Fruit fly (Drosophila melanogaster) whole organism, embryonic: ENCODE results near the gene ppk.

ENCODE experiments used
- BEAF-32 ChIP-seq: fragments of 200-800 bp; sonication (Bioruptor generic); optimal IDR thresholded peaks from 3 replicates; lab custom pipeline; 2017; ENCODE audit warnings: missing biosample characterization, missing genetic modification characterization, mild to moderate bottlenecking, moderate library complexity, missing genetic modification reagents
- CG10565 ChIP-seq: fragments of 200-800 bp; sonication (Bioruptor generic); optimal IDR thresholded peaks from 3 replicates; lab custom pipeline; 2016; ENCODE audit warnings: missing biosample characterization, mild to moderate bottlenecking, missing genetic modification characterization
- CG11695 ChIP-seq: fragments of 200-800 bp; sonication (Bioruptor generic); IDR thresholded peaks from 3 replicates; pipeline ENCODE4 v1.3.6; 2022; ENCODE audit warnings: missing biosample characterization, missing genetic modification characterization
- CG12155 ChIP-seq: fragments of 200-800 bp; sonication (Bioruptor generic); optimal IDR thresholded peaks from 3 replicates; lab custom pipeline; 2016; ENCODE audit warnings: missing biosample characterization, missing genetic modification characterization
- CG12769 ChIP-seq: fragments of 200-800 bp; sonication (Bioruptor generic); optimal IDR thresholded peaks from 2 replicates; lab custom pipeline; 2019; ENCODE audit warnings: missing biosample characterization, mild to moderate bottlenecking, missing genetic modification characterization, moderate library complexity
- CG15696 ChIP-seq: fragments of 200-800 bp; sonication (Bioruptor generic); optimal IDR thresholded peaks from 2 replicates; lab custom pipeline; 2019; ENCODE audit warnings: missing biosample characterization, mild to moderate bottlenecking, missing genetic modification characterization, moderate library complexity
- CG1647 ChIP-seq: fragments of 200-800 bp; sonication (Bioruptor generic); optimal IDR thresholded peaks from 3 replicates; lab custom pipeline; 2016; ENCODE audit warnings: missing biosample characterization, missing genetic modification characterization
- CG17359 ChIP-seq: fragments of 200-800 bp; sonication (Bioruptor generic); optimal IDR thresholded peaks from 3 replicates; lab custom pipeline; 2018; ENCODE audit warnings: missing biosample characterization, mild to moderate bottlenecking, missing genetic modification characterization, moderate library complexity
- CG17612 ChIP-seq: fragments of 200-800 bp; sonication (Bioruptor generic); IDR thresholded peaks from 2 replicates; pipeline ENCODE4 v1.3.6; 2022; ENCODE audit warnings: missing biosample characterization, missing genetic modification characterization
- CG2199 ChIP-seq: fragments of 200-800 bp; sonication (Bioruptor generic); IDR thresholded peaks from 3 replicates; pipeline ENCODE4 v1.3.6; 2022; ENCODE audit warnings: missing biosample characterization, missing genetic modification characterization
- CG30020 ChIP-seq: fragments of 200-800 bp; optimal IDR thresholded peaks from 2 replicates; lab custom pipeline; 2019; ENCODE audit warnings: missing biosample characterization, mild to moderate bottlenecking, missing genetic modification characterization, moderate library complexity
- CG31388 ChIP-seq: fragments of 200-800 bp; sonication (Bioruptor generic); optimal IDR thresholded peaks from 2 replicates; lab custom pipeline; 2016; ENCODE audit warnings: missing biosample characterization, missing genetic modification characterization
- CG31441 ChIP-seq: fragments of 200-800 bp; sonication (Bioruptor generic); IDR thresholded peaks from 2 replicates; pipeline ENCODE4 v1.3.6; 2022; ENCODE audit warnings: missing biosample characterization, missing genetic modification characterization
- CG33557 ChIP-seq: fragments of 200-800 bp; sonication (Bioruptor generic); optimal IDR thresholded peaks from 2 replicates; lab custom pipeline; 2019; ENCODE audit warnings: missing biosample characterization, mild to moderate bottlenecking, missing genetic modification characterization, moderate library complexity
- CG3847 ChIP-seq: fragments of 200-800 bp; sonication (Bioruptor generic); IDR thresholded peaks from 2 replicates; pipeline ENCODE4 v1.3.6; 2022; ENCODE audit warnings: missing biosample characterization, missing genetic modification characterization
- CG5953 ChIP-seq: fragments of 200-800 bp; sonication (Bioruptor generic); IDR thresholded peaks from 2 replicates; pipeline ENCODE4 v1.3.6; 2022; ENCODE audit warnings: missing biosample characterization, missing genetic modification characterization
- Fer1 ChIP-seq: fragments of 200-800 bp; sonication (Bioruptor generic); optimal IDR thresholded peaks from 2 replicates; lab custom pipeline; 2017; ENCODE audit warnings: missing biosample characterization, mild to moderate bottlenecking, missing genetic modification characterization
- H2.0 ChIP-seq: fragments of 200-800 bp; sonication (Bioruptor generic); IDR thresholded peaks from 2 replicates; pipeline ENCODE4 v1.3.6; 2022; ENCODE audit warnings: missing biosample characterization, missing genetic modification characterization
- HLH3B ChIP-seq: fragments of 200-800 bp; sonication (Bioruptor generic); IDR thresholded peaks from 2 replicates; pipeline ENCODE4 v1.3.6; 2022; ENCODE audit warnings: missing biosample characterization, missing genetic modification characterization
- HLHmδ ChIP-seq: fragments of 200-800 bp; sonication (Bioruptor generic); optimal IDR thresholded peaks from 2 replicates; lab custom pipeline; 2018; ENCODE audit warnings: missing biosample characterization, mild to moderate bottlenecking, missing genetic modification characterization, moderate library complexity
- Hmr ChIP-seq: fragments of 200-800 bp; sonication (Bioruptor generic); optimal IDR thresholded peaks from 3 replicates; lab custom pipeline; 2017; ENCODE audit warnings: mild to moderate bottlenecking, missing biosample characterization, missing genetic modification reagents, missing genetic modification characterization
- Hr39 ChIP-seq: fragments of >200 bp; optimal IDR thresholded peaks from 2 replicates; lab custom pipeline; 2017
- Kr ChIP-seq: fragments of 200-800 bp; sonication (Bioruptor generic); optimal IDR thresholded peaks from 2 replicates; lab custom pipeline; 2017; ENCODE audit warnings: missing biosample characterization, mild to moderate bottlenecking, missing genetic modification characterization
- Neu2 ChIP-seq: fragments of 200-800 bp; sonication (Bioruptor generic); optimal IDR thresholded peaks from 3 replicates; lab custom pipeline; 2016; ENCODE audit warnings: missing biosample characterization, missing genetic modification characterization, borderline replicate concordance
- Nf-YB ChIP-seq: fragments of 200-800 bp; sonication (Bioruptor generic); optimal IDR thresholded peaks from 3 replicates; lab custom pipeline; 2019; ENCODE audit warnings: missing biosample characterization, mild to moderate bottlenecking, missing genetic modification characterization, moderate library complexity
- Oli ChIP-seq: fragments of 200-800 bp; sonication (Bioruptor generic); optimal IDR thresholded peaks from 2 replicates; lab custom pipeline; 2018; ENCODE audit warnings: missing biosample characterization, mild to moderate bottlenecking, missing genetic modification characterization, moderate library complexity
- PHDP ChIP-seq: fragments of 200-800 bp; sonication (Bioruptor generic); optimal IDR thresholded peaks from 3 replicates; lab custom pipeline; 2018; ENCODE audit warnings: missing biosample characterization, mild to moderate bottlenecking, missing genetic modification characterization, moderate library complexity
- Xbp1 ChIP-seq: fragments of 200-800 bp; sonication (Bioruptor generic); optimal IDR thresholded peaks from 3 replicates; lab custom pipeline; 2016; ENCODE audit warnings: missing biosample characterization, mild to moderate bottlenecking, missing genetic modification characterization
- cato ChIP-seq: fragments of 200-800 bp; sonication (Bioruptor generic); optimal IDR thresholded peaks from 2 replicates; lab custom pipeline; 2016; ENCODE audit warnings: missing biosample characterization, missing genetic modification characterization, borderline replicate concordance
- da ChIP-seq: fragments of 200-800 bp; sonication (Bioruptor generic); optimal IDR thresholded peaks from 2 replicates; lab custom pipeline; 2016; ENCODE audit warnings: missing biosample characterization, missing genetic modification characterization
- dan ChIP-seq: fragments of 200-800 bp; sonication (Bioruptor generic); IDR thresholded peaks from 2 replicates; pipeline ENCODE4 v1.3.6; 2022; ENCODE audit warnings: missing biosample characterization, missing genetic modification characterization
- danr ChIP-seq: fragments of 200-800 bp; sonication (Bioruptor generic); IDR thresholded peaks from 2 replicates; pipeline ENCODE4 v1.3.6; 2022; ENCODE audit warnings: missing biosample characterization, missing genetic modification characterization
- disco-r ChIP-seq: fragments of 200-800 bp; sonication (Bioruptor generic); optimal IDR thresholded peaks from 2 replicates; lab custom pipeline; 2016; ENCODE audit warnings: missing biosample characterization, missing genetic modification characterization
- en ChIP-seq: fragments of 200-800 bp; sonication (Bioruptor generic); optimal IDR thresholded peaks from 2 replicates; lab custom pipeline; 2016; ENCODE audit warnings: missing biosample characterization, missing genetic modification characterization
- fd96Cb ChIP-seq: fragments of 200-800 bp; sonication (Bioruptor generic); optimal IDR thresholded peaks from 2 replicates; lab custom pipeline; 2018; ENCODE audit warnings: missing biosample characterization, mild to moderate bottlenecking, missing genetic modification characterization, moderate library complexity
- gcm ChIP-seq: fragments of 200-800 bp; sonication (Bioruptor generic); optimal IDR thresholded peaks from 2 replicates; lab custom pipeline; 2019; ENCODE audit warnings: missing biosample characterization, mild to moderate bottlenecking, missing genetic modification characterization, moderate library complexity
- gem ChIP-seq: fragments of 200-800 bp; sonication (Bioruptor generic); optimal IDR thresholded peaks from 2 replicates; lab custom pipeline; 2019; ENCODE audit warnings: missing biosample characterization, mild to moderate bottlenecking, missing genetic modification characterization, moderate library complexity
- gsb-n ChIP-seq: fragments of 200-800 bp; sonication (Bioruptor generic); optimal IDR thresholded peaks from 3 replicates; lab custom pipeline; 2018; ENCODE audit warnings: missing biosample characterization, mild to moderate bottlenecking, missing genetic modification characterization
- luna ChIP-seq: fragments of 200-800 bp; sonication (Bioruptor generic); optimal IDR thresholded peaks from 2 replicates; lab custom pipeline; 2016; ENCODE audit warnings: missing biosample characterization, missing genetic modification characterization
- nom ChIP-seq: fragments of 200-800 bp; sonication (Bioruptor generic); optimal IDR thresholded peaks from 2 replicates; lab custom pipeline; 2017; ENCODE audit warnings: missing biosample characterization, missing genetic modification characterization, mild to moderate bottlenecking, moderate library complexity, missing genetic modification reagents
- phol ChIP-seq: fragments of 200-800 bp; sonication (Bioruptor generic); optimal IDR thresholded peaks from 3 replicates; lab custom pipeline; 2018; ENCODE audit warnings: missing biosample characterization, mild to moderate bottlenecking, missing genetic modification characterization, moderate library complexity
- run ChIP-seq: fragments of 200-800 bp; sonication (Bioruptor generic); optimal IDR thresholded peaks from 3 replicates; lab custom pipeline; 2018; ENCODE audit warnings: missing biosample characterization, mild to moderate bottlenecking, missing genetic modification characterization
- scrt ChIP-seq: fragments of 200-800 bp; sonication (Bioruptor generic); optimal IDR thresholded peaks from 2 replicates; lab custom pipeline; 2018; ENCODE audit warnings: missing biosample characterization, mild to moderate bottlenecking, missing genetic modification characterization, moderate library complexity
- so ChIP-seq: fragments of 200-800 bp; sonication (Bioruptor generic); IDR thresholded peaks from 3 replicates; pipeline ENCODE4 v1.3.6; 2022; ENCODE audit warnings: missing biosample characterization, missing genetic modification characterization
- sr ChIP-seq: fragments of 200-800 bp; sonication (Bioruptor generic); IDR thresholded peaks from 3 replicates; pipeline ENCODE4 v1.3.6; 2022; ENCODE audit warnings: missing biosample characterization, missing genetic modification characterization
- tin ChIP-seq: fragments of 200-800 bp; sonication (Bioruptor generic); optimal IDR thresholded peaks from 3 replicates; lab custom pipeline; 2016; ENCODE audit warnings: missing biosample characterization, missing genetic modification characterization
- tup ChIP-seq: fragments of 200-800 bp; sonication (Bioruptor generic); optimal IDR thresholded peaks from 2 replicates; lab custom pipeline; 2016; ENCODE audit warnings: missing biosample characterization, mild to moderate bottlenecking, missing genetic modification characterization, moderate library complexity
- unpg ChIP-seq: fragments of 200-800 bp; sonication (Bioruptor generic); optimal IDR thresholded peaks from 3 replicates; lab custom pipeline; 2018; ENCODE audit warnings: missing biosample characterization, mild to moderate bottlenecking, missing genetic modification characterization, moderate library complexity
- wek ChIP-seq: fragments of 200-800 bp; sonication (Bioruptor generic); optimal IDR thresholded peaks from 3 replicates; lab custom pipeline; 2018; ENCODE audit warnings: missing biosample characterization, mild to moderate bottlenecking, missing genetic modification characterization, moderate library complexity
- zf30C ChIP-seq: fragments of 200-800 bp; sonication (Bioruptor generic); optimal IDR thresholded peaks from 3 replicates; lab custom pipeline; 2018; ENCODE audit warnings: missing biosample characterization, mild to moderate bottlenecking, missing genetic modification characterization

ppk gene

dm6 chr2L:14358780-14359462 lies 22.1 kb downstream of the ppk start, which contains the start of gene Pgant35A (continued):
- peak; percentile 11 for TF ChIP-seq Xbp1 (GFP tag; lab: Kevin White, UChicago)
- TF ChIP-seq CG2199 (GFP tag; lab: Robert Waterston, UW): no peak
- no peak for TF ChIP-seq luna (GFP tag; lab: Kevin White, UChicago)
- no peak for TF ChIP-seq nom (GFP tag; lab: Kevin White, UChicago)
- TF ChIP-seq Kr (GFP tag; lab: Kevin White, UChicago): no peak
- TF ChIP-seq BEAF-32 (GFP tag; lab: Kevin White, UChicago): peak; percentile 32
- peak; percentile 55 for TF ChIP-seq unpg
- TF ChIP-seq wek (GFP tag; lab: Kevin White, UChicago): peak; percentile 89
- no peak for TF ChIP-seq CG3847 (GFP tag; lab: Robert Waterston, UW)
- TF ChIP-seq HLHmδ: no peak
- TF ChIP-seq scrt (GFP tag; lab: Kevin White, UChicago): no peak
- peak; percentile 37 for TF ChIP-seq CG12155 (GFP tag; lab: Kevin White, UChicago)
- TF ChIP-seq da (GFP tag; lab: Kevin White, UChicago): no peak
- no peak for TF ChIP-seq Neu2 (GFP tag; lab: Kevin White, UChicago)
- no peak for TF ChIP-seq sr (GFP tag; lab: Robert Waterston, UW)
- TF ChIP-seq dan (GFP tag; lab: Robert Waterston, UW): no peak
- no peak for TF ChIP-seq zf30C
- TF ChIP-seq gem (tag; lab: Kevin White, UChicago): peak; percentile 69
- no peak for TF ChIP-seq CG31388 (GFP tag; lab: Kevin White, UChicago)
- TF ChIP-seq disco-r: no peak
- TF ChIP-seq run: no peak
- no peak for TF ChIP-seq CG33557 (GFP tag; lab: Kevin White, UChicago)
- no peak for TF ChIP-seq tup (GFP tag; lab: Kevin White, UChicago)
- TF ChIP-seq gcm (GFP tag; lab: Kevin White, UChicago): peak; percentile 56
- peak; percentile 5 for TF ChIP-seq CG17359
- TF ChIP-seq CG15696 (tag; lab: Kevin White, UChicago): peak; percentile 22
- TF ChIP-seq H2.0 (GFP tag; lab: Robert Waterston, UW): no peak
- TF ChIP-seq CG1647 (GFP tag; lab: Kevin White, UChicago): no peak
- TF ChIP-seq HLH3B: peak; percentile 20; the same call in 1 of the 2 replicates
- no peak for TF ChIP-seq CG5953 (GFP tag; lab: Robert Waterston, UW)
- no peak for TF ChIP-seq Hr39 (lab: Kevin White, UChicago)
- peak; percentile 27 for TF ChIP-seq Fer1 (GFP tag; lab: Kevin White, UChicago)
- peak; percentile 70 for TF ChIP-seq PHDP (tag; lab: Kevin White, UChicago)
- peak; percentile 24 for TF ChIP-seq CG12769 (tag; lab: Kevin White, UChicago)
- TF ChIP-seq CG10565: no peak
- peak; percentile 60 for TF ChIP-seq CG30020
- peak; percentile 65 for TF ChIP-seq CG31441
- TF ChIP-seq Oli (tag; lab: Kevin White, UChicago): peak; percentile 22
- TF ChIP-seq en (GFP tag; lab: Kevin White, UChicago): no peak
- TF ChIP-seq phol (tag; lab: Kevin White, UChicago): peak; percentile 28
- TF ChIP-seq gsb-n (tag; lab: Kevin White, UChicago): no peak
- TF ChIP-seq Hmr (GFP tag; lab: Kevin White, UChicago): peak; percentile 47
- TF ChIP-seq CG11695: no peak; the same call in 2 of the 3 replicates
- TF ChIP-seq so: no peak
- TF ChIP-seq Nf-YB (GFP tag; lab: Kevin White, UChicago): peak; percentile 41
- TF ChIP-seq fd96Cb (tag; lab: Kevin White, UChicago): no peak
- TF ChIP-seq danr (GFP tag; lab: Robert Waterston, UW): no peak
- no peak for TF ChIP-seq cato (GFP tag; lab: Kevin White, UChicago)
- TF ChIP-seq CG17612: no peak
- no peak for TF ChIP-seq tin (GFP tag; lab: Kevin White, UChicago)
